Fruit fly (Drosophila melanogaster) whole organism, prepupa: ENCODE data around the gene CG12010.

Experiments used
- CG11762 ChIP-seq: fragments of 200-800 bp; sonication (Bioruptor generic); optimal IDR thresholded peaks from 3 replicates; lab custom pipeline; 2016; ENCODE audit warnings: missing biosample characterization, missing genetic modification characterization; ENCODE audit not compliant: insufficient read depth
- CG15336 ChIP-seq: fragments of 200-800 bp; sonication (Bioruptor generic); IDR thresholded peaks from 2 replicates; pipeline ENCODE4 v1.3.6; 2022; ENCODE audit warnings: missing biosample characterization, missing genetic modification characterization
- CG1621 ChIP-seq: fragments of 200-800 bp; sonication (Bioruptor generic); optimal IDR thresholded peaks from 3 replicates; lab custom pipeline; 2018; ENCODE audit warnings: missing biosample characterization, mild to moderate bottlenecking, missing genetic modification characterization
- CG31627 ChIP-seq: fragments of 200-800 bp; sonication (Bioruptor generic); optimal IDR thresholded peaks from 3 replicates; lab custom pipeline; 2016; ENCODE audit warnings: missing biosample characterization, missing genetic modification characterization
- CG32006 ChIP-seq: fragments of 200-800 bp; sonication (Bioruptor generic); optimal IDR thresholded peaks from 3 replicates; lab custom pipeline; 2017; ENCODE audit warnings: missing biosample characterization, mild to moderate bottlenecking, missing genetic modification characterization
- CG34406 ChIP-seq: fragments of 200-800 bp; sonication (Bioruptor generic); optimal IDR thresholded peaks from 3 replicates; lab custom pipeline; 2016; ENCODE audit warnings: missing biosample characterization, missing genetic modification characterization
- CG3919 ChIP-seq: fragments of 200-800 bp; sonication (Bioruptor generic); optimal IDR thresholded peaks from 3 replicates; lab custom pipeline; 2016; ENCODE audit warnings: missing biosample characterization, missing genetic modification characterization
- CG4318 ChIP-seq: fragments of 200-800 bp; sonication (Bioruptor generic); optimal IDR thresholded peaks from 3 replicates; lab custom pipeline; 2017; ENCODE audit warnings: missing biosample characterization, mild to moderate bottlenecking, missing genetic modification characterization
- CG6163 ChIP-seq: fragments of 200-800 bp; sonication (Bioruptor generic); IDR thresholded peaks from 3 replicates; pipeline ENCODE4 v1.3.6; 2022; ENCODE audit warnings: missing biosample characterization, missing genetic modification characterization
- CG6276 ChIP-seq: fragments of 200-800 bp; sonication (Bioruptor generic); optimal IDR thresholded peaks from 2 replicates; lab custom pipeline; 2017; ENCODE audit warnings: missing biosample characterization, mild to moderate bottlenecking, missing genetic modification characterization
- CG7368 ChIP-seq: fragments of 200-800 bp; sonication (Bioruptor generic); optimal IDR thresholded peaks from 3 replicates; lab custom pipeline; 2016; ENCODE audit warnings: missing biosample characterization, missing genetic modification characterization
- Eip78C ChIP-seq: fragments of 200-800 bp; sonication (Bioruptor generic); peaks from one replicate; lab custom pipeline; 2016; ENCODE audit warnings: missing biosample characterization, missing genetic modification characterization
- Hr39 ChIP-seq: fragments of 200-800 bp; sonication (Bioruptor generic); optimal IDR thresholded peaks from 2 replicates; lab custom pipeline; 2016; ENCODE audit warnings: missing biosample characterization, missing genetic modification characterization
- Hr4 ChIP-seq: fragments of 200-800 bp; sonication (Bioruptor generic); optimal IDR thresholded peaks from 3 replicates; lab custom pipeline; 2016; ENCODE audit warnings: missing biosample characterization, missing genetic modification characterization
- Met ChIP-seq: fragments of 200-800 bp; sonication (Bioruptor generic); optimal IDR thresholded peaks from 3 replicates; lab custom pipeline; 2016; ENCODE audit warnings: missing biosample characterization, missing genetic modification characterization
- Sox102F ChIP-seq: fragments of 200-800 bp; sonication (Bioruptor generic); optimal IDR thresholded peaks from 2 replicates; lab custom pipeline; 2016; ENCODE audit warnings: missing biosample characterization, mild to moderate bottlenecking, missing genetic modification characterization
- acj6 ChIP-seq: fragments of 200-800 bp; sonication (Bioruptor generic); optimal IDR thresholded peaks from 3 replicates; lab custom pipeline; 2016; ENCODE audit warnings: missing biosample characterization, missing genetic modification characterization
- dac ChIP-seq: fragments of 200-800 bp; sonication (Bioruptor generic); optimal IDR thresholded peaks from 2 replicates; lab custom pipeline; 2017; ENCODE audit warnings: missing biosample characterization, mild to moderate bottlenecking, missing genetic modification characterization
- dsx ChIP-seq: fragments of 200-800 bp; optimal IDR thresholded peaks from 3 replicates; lab custom pipeline; 2019; ENCODE audit warnings: missing biosample characterization, mild to moderate bottlenecking, missing genetic modification characterization, moderate library complexity; ENCODE audit not compliant: poor library complexity, severe bottlenecking
- fkh ChIP-seq: fragments of 200-800 bp; sonication (Bioruptor generic); optimal IDR thresholded peaks from 3 replicates; lab custom pipeline; 2017; ENCODE audit warnings: missing biosample characterization, mild to moderate bottlenecking, missing genetic modification characterization, moderate library complexity
- net ChIP-seq: fragments of 200-800 bp; sonication (Bioruptor generic); optimal IDR thresholded peaks from 3 replicates; lab custom pipeline; 2016; ENCODE audit warnings: missing biosample characterization, missing genetic modification characterization
- pdm3 ChIP-seq: fragments of 200-800 bp; sonication (Bioruptor generic); optimal IDR thresholded peaks from 3 replicates; lab custom pipeline; 2016; ENCODE audit warnings: missing biosample characterization, missing genetic modification characterization
- salr ChIP-seq, 2 experiments: fragments of 200-800 bp; sonication (Bioruptor generic); optimal IDR thresholded peaks; 3 replicates each; lab custom pipeline; 2016 to 2018; ENCODE audit warnings: missing biosample characterization in 2 of 2, missing genetic modification characterization in 2 of 2, mild to moderate bottlenecking in 1 of 2
- ss ChIP-seq, 2 experiments: fragments of 200-800 bp; sonication (Bioruptor generic); optimal IDR thresholded peaks; 2 replicates in 1 of 2; 3 replicates in 1 of 2; lab custom pipeline; 2017 to 2018; ENCODE audit warnings: mild to moderate bottlenecking in 2 of 2, missing biosample characterization in 2 of 2, missing genetic modification characterization in 2 of 2, moderate library complexity in 1 of 2
- svp ChIP-seq: fragments of 200-800 bp; sonication (Bioruptor generic); peaks from one replicate; lab custom pipeline; 2016; ENCODE audit warnings: missing biosample characterization, missing genetic modification characterization

CG12010 gene

dm6 chr3L:3407481-3407880, 33.4 kb downstream of the CG12010 start:
- no peak for TF ChIP-seq CG34406
- TF ChIP-seq svp (GFP tag; lab: Kevin White, UChicago), result peak; percentile 59
- no peak for TF ChIP-seq CG3919 (GFP tag; lab: Kevin White, UChicago)
- TF ChIP-seq CG31627 (GFP tag; lab: Kevin White, UChicago), result no peak
- no peak for TF ChIP-seq salr (GFP tag; optimal IDR thresholded peaks at IDR 0.05; lab: Kevin White, UChicago)

dm6 chr3L:3408231-3408630, 34.1 kb downstream of the CG12010 start:
- TF ChIP-seq Sox102F (GFP tag; lab: Kevin White, UChicago), result no peak
- TF ChIP-seq CG1621 (tag; lab: Kevin White, UChicago), result no peak
- peak; percentile 48 for TF ChIP-seq Eip78C (GFP tag; lab: Kevin White, UChicago)

dm6 chr3L:3408796-3409625, 34.9 kb downstream of the CG12010 start:
- peak; percentile 6 for TF ChIP-seq net
- TF ChIP-seq dsx (GFP tag; lab: Kevin White, UChicago), result no peak
- TF ChIP-seq Met (GFP tag; lab: Kevin White, UChicago), result no peak
- no peak for TF ChIP-seq CG4318

- peak; percentile 48 for TF ChIP-seq dsx (GFP tag; lab: Kevin White, UChicago)
- TF ChIP-seq CG6276, result no peak
- TF ChIP-seq Hr39 (GFP tag; lab: Kevin White, UChicago), result no peak
- no peak for TF ChIP-seq CG6163 (GFP tag; lab: Robert Waterston, UW)
- TF ChIP-seq Eip78C (GFP tag; lab: Kevin White, UChicago), result peak; percentile 6
- TF ChIP-seq CG1621 (tag; lab: Kevin White, UChicago), result peak; percentile 25
- no peak for TF ChIP-seq Sox102F (GFP tag; lab: Kevin White, UChicago)
- no peak for TF ChIP-seq fkh (GFP tag; lab: Kevin White, UChicago)
Observed at dm6 chr3L:3409626-3410301, 35.7 kb downstream of the CG12010 start.

dm6 chr3L:3410978-3411629, 37.0 kb downstream of the CG12010 start:
- TF ChIP-seq fkh (GFP tag; lab: Kevin White, UChicago) (peak; percentile 19), ss (GFP tag; optimal IDR thresholded peaks at IDR 0.05; lab: Kevin White, UChicago) (no peak), CG6163 (GFP tag; lab: Robert Waterston, UW) (no peak), pdm3 (GFP tag; lab: Kevin White, UChicago) (no peak), acj6 (no peak), CG6276 (no peak), dac (GFP tag; lab: Kevin White, UChicago) (no peak)

- TF ChIP-seq CG15336, result no peak
- TF ChIP-seq CG11762 (GFP tag; lab: Kevin White, UChicago), result no peak
- peak; percentile 32 for TF ChIP-seq Eip78C (GFP tag; lab: Kevin White, UChicago)
- no peak for TF ChIP-seq CG32006 (GFP tag; lab: Kevin White, UChicago)
- TF ChIP-seq Hr4 (GFP tag; lab: Kevin White, UChicago), result no peak
- no peak for TF ChIP-seq CG7368 (GFP tag; lab: Kevin White, UChicago)
Observed at dm6 chr3L:3411699-3412098, 37.6 kb downstream of the CG12010 start.
